Fruit fly (Drosophila melanogaster) Kc167 (cell line): ENCODE measurements around the gene CG31269.

Source experiments
- Myc ChIP-seq: fragments of >200 bp; optimal IDR thresholded peaks from 2 replicates; lab custom pipeline; 2017; ENCODE audit warnings: missing external identifiers
- Sin3A ChIP-seq: fragments of >200 bp; optimal IDR thresholded peaks from 2 replicates; lab custom pipeline; 2018; ENCODE audit warnings: missing external identifiers
- h ChIP-seq: fragments of >200 bp; optimal IDR thresholded peaks from 3 replicates; lab custom pipeline; 2018; ENCODE audit warnings: missing external identifiers
- insv ChIP-seq: fragments of >200 bp; optimal IDR thresholded peaks from 3 replicates; lab custom pipeline; 2018; ENCODE audit warnings: missing external identifiers
- psq ChIP-seq: fragments of >200 bp; optimal IDR thresholded peaks from 2 replicates; lab custom pipeline; 2017; ENCODE audit warnings: missing external identifiers

- no peak for TF ChIP-seq psq (lab: Kevin White, UChicago)
- TF ChIP-seq Myc (lab: Kevin White, UChicago) = no peak
- TF ChIP-seq h (lab: Kevin White, UChicago) = peak; percentile 44
- no peak for TF ChIP-seq Sin3A (lab: Kevin White, UChicago)
- peak; percentile 41 for TF ChIP-seq insv (lab: Kevin White, UChicago)
These were observed 48.9 kb upstream of the CG31269 start for dm6 chr3R:17077968-17078417.
